Fruit fly (Drosophila melanogaster) whole organism, embryonic: ENCODE data around the gene Sps2.
A peak's percentile ranks its signal among the peaks of the same experiment; 100 is the strongest.

Source experiments
- Bdp1 ChIP-seq: fragments of 200-800 bp; sonication (Bioruptor generic); optimal IDR thresholded peaks from 3 replicates; lab custom pipeline; 2016; ENCODE audit warnings: missing biosample characterization, missing genetic modification characterization
- CG11696 ChIP-seq: fragments of 200-800 bp; sonication (Bioruptor generic); IDR thresholded peaks from 2 replicates; pipeline ENCODE4 v1.3.6; 2022; ENCODE audit warnings: missing biosample characterization, missing genetic modification characterization
- CG13123 ChIP-seq: fragments of 200-800 bp; sonication (Bioruptor generic); optimal IDR thresholded peaks from 2 replicates; lab custom pipeline; 2016; ENCODE audit warnings: missing biosample characterization, missing genetic modification characterization
- CG15696 ChIP-seq: fragments of 200-800 bp; sonication (Bioruptor generic); optimal IDR thresholded peaks from 2 replicates; lab custom pipeline; 2019; ENCODE audit warnings: missing biosample characterization, mild to moderate bottlenecking, missing genetic modification characterization, moderate library complexity
- CG16863 ChIP-seq: fragments of 200-800 bp; sonication (Bioruptor generic); optimal IDR thresholded peaks from 3 replicates; lab custom pipeline; 2016; ENCODE audit warnings: missing biosample characterization, missing genetic modification characterization
- CG17328 ChIP-seq: fragments of 200-800 bp; sonication (Bioruptor generic); IDR thresholded peaks from 2 replicates; pipeline ENCODE4 v1.3.6; 2022; ENCODE audit warnings: missing biosample characterization, missing genetic modification characterization
- CG17568 ChIP-seq: fragments of 200-800 bp; sonication (Bioruptor generic); optimal IDR thresholded peaks from 2 replicates; lab custom pipeline; 2018; ENCODE audit warnings: missing biosample characterization, mild to moderate bottlenecking, missing genetic modification characterization, moderate library complexity
- CG18011 ChIP-seq: fragments of 200-800 bp; sonication (Bioruptor generic); optimal IDR thresholded peaks from 2 replicates; lab custom pipeline; 2017; ENCODE audit warnings: missing biosample characterization, missing genetic modification characterization, mild to moderate bottlenecking, moderate library complexity, missing genotype
- CG18262 ChIP-seq: fragments of 200-800 bp; optimal IDR thresholded peaks from 3 replicates; lab custom pipeline; 2019; ENCODE audit warnings: missing biosample characterization, mild to moderate bottlenecking, missing genetic modification characterization, moderate library complexity
- CG18764 ChIP-seq: fragments of 200-800 bp; sonication (Bioruptor generic); optimal IDR thresholded peaks from 3 replicates; lab custom pipeline; 2016; ENCODE audit warnings: missing biosample characterization, missing genetic modification characterization
- CG2202 ChIP-seq: fragments of 200-800 bp; sonication (Bioruptor generic); optimal IDR thresholded peaks from 2 replicates; lab custom pipeline; 2018; ENCODE audit warnings: missing biosample characterization, mild to moderate bottlenecking, missing genetic modification characterization
- CG30403 ChIP-seq: fragments of 200-800 bp; sonication (Bioruptor generic); optimal IDR thresholded peaks from 3 replicates; lab custom pipeline; 2016; ENCODE audit warnings: missing biosample characterization, missing genetic modification characterization
- CG33213 ChIP-seq: fragments of 200-800 bp; sonication (Bioruptor generic); optimal IDR thresholded peaks from 3 replicates; lab custom pipeline; 2016; ENCODE audit warnings: missing biosample characterization, missing genetic modification characterization
- CG34224 ChIP-seq: fragments of 200-800 bp; sonication (Bioruptor generic); IDR thresholded peaks from 3 replicates; pipeline ENCODE4 v1.3.6; 2022; ENCODE audit warnings: missing biosample characterization, missing genetic modification characterization; ENCODE audit not compliant: partially characterized antibody
- CG5245 ChIP-seq: fragments of 200-800 bp; sonication (Bioruptor generic); optimal IDR thresholded peaks from 3 replicates; lab custom pipeline; 2016; ENCODE audit warnings: missing biosample characterization, missing genetic modification characterization
- CG8944 ChIP-seq: fragments of 200-800 bp; sonication (Bioruptor generic); optimal IDR thresholded peaks from 3 replicates; lab custom pipeline; 2016; ENCODE audit warnings: missing biosample characterization, missing genetic modification characterization
- CkIIα-i1 ChIP-seq: fragments of 200-800 bp; sonication (Bioruptor generic); IDR thresholded peaks from 2 replicates; pipeline ENCODE4 v1.3.6; 2022; ENCODE audit warnings: missing biosample characterization, missing genetic modification characterization
- CrebB ChIP-seq: fragments of 200-800 bp; sonication (Bioruptor generic); optimal IDR thresholded peaks from 3 replicates; lab custom pipeline; 2018; ENCODE audit warnings: missing biosample characterization, mild to moderate bottlenecking, missing genetic modification characterization
- D19B ChIP-seq: fragments of 200-800 bp; sonication (Bioruptor generic); optimal IDR thresholded peaks from 2 replicates; lab custom pipeline; 2017; ENCODE audit warnings: missing biosample characterization, mild to moderate bottlenecking, missing genetic modification characterization
- E2f1 ChIP-seq: fragments of 200-800 bp; sonication (Bioruptor generic); IDR thresholded peaks from 2 replicates; pipeline ENCODE4 v1.3.6; 2022; ENCODE audit warnings: missing biosample characterization, missing genetic modification characterization
- Hr39 ChIP-seq: fragments of >200 bp; optimal IDR thresholded peaks from 2 replicates; lab custom pipeline; 2017
- NC2β ChIP-seq: fragments of 200-800 bp; sonication (Bioruptor generic); optimal IDR thresholded peaks from 2 replicates; lab custom pipeline; 2016; ENCODE audit warnings: missing biosample characterization, missing genetic modification characterization
- Neu2 ChIP-seq: fragments of 200-800 bp; sonication (Bioruptor generic); optimal IDR thresholded peaks from 3 replicates; lab custom pipeline; 2016; ENCODE audit warnings: missing biosample characterization, missing genetic modification characterization, borderline replicate concordance
- Nf-YB ChIP-seq: fragments of 200-800 bp; sonication (Bioruptor generic); optimal IDR thresholded peaks from 3 replicates; lab custom pipeline; 2019; ENCODE audit warnings: missing biosample characterization, mild to moderate bottlenecking, missing genetic modification characterization, moderate library complexity
- Ptx1 ChIP-seq: fragments of 200-800 bp; sonication (Bioruptor generic); IDR thresholded peaks from 2 replicates; pipeline ENCODE4 v1.3.6; 2022; ENCODE audit warnings: missing biosample characterization, missing genetic modification characterization
- Scr ChIP-seq: fragments of 200-800 bp; sonication (Bioruptor generic); IDR thresholded peaks from 2 replicates; pipeline ENCODE4 v1.3.6; 2022; ENCODE audit warnings: missing biosample characterization, missing genetic modification characterization; ENCODE audit not compliant: partially characterized antibody
- Side ChIP-seq: fragments of 200-800 bp; sonication (Bioruptor generic); optimal IDR thresholded peaks from 2 replicates; lab custom pipeline; 2016; ENCODE audit warnings: missing biosample characterization, missing genetic modification characterization
- Sox102F ChIP-seq: fragments of 200-800 bp; sonication (Bioruptor generic); optimal IDR thresholded peaks from 2 replicates; lab custom pipeline; 2018; ENCODE audit warnings: missing biosample characterization, mild to moderate bottlenecking, missing genetic modification characterization, moderate library complexity
- Xbp1 ChIP-seq: fragments of 200-800 bp; sonication (Bioruptor generic); optimal IDR thresholded peaks from 3 replicates; lab custom pipeline; 2016; ENCODE audit warnings: missing biosample characterization, mild to moderate bottlenecking, missing genetic modification characterization
- ash1 ChIP-seq: fragments of 200-800 bp; sonication (Bioruptor generic); optimal IDR thresholded peaks from 2 replicates; lab custom pipeline; 2018; ENCODE audit warnings: missing biosample characterization, mild to moderate bottlenecking, missing genetic modification characterization
- ato ChIP-seq: fragments of 200-800 bp; sonication (Bioruptor generic); IDR thresholded peaks from 2 replicates; pipeline ENCODE4 v1.3.6; 2022; ENCODE audit warnings: missing biosample characterization, missing genetic modification characterization; ENCODE audit not compliant: partially characterized antibody
- crol ChIP-seq: fragments of 200-800 bp; sonication (Bioruptor generic); IDR thresholded peaks from 2 replicates; pipeline ENCODE4 v1.3.6; 2022; ENCODE audit warnings: missing biosample characterization, missing genetic modification characterization
- dimm ChIP-seq: fragments of 200-800 bp; sonication (Bioruptor generic); IDR thresholded peaks from 2 replicates; pipeline ENCODE4 v1.3.6; 2022; ENCODE audit warnings: missing biosample characterization, missing genetic modification characterization
- dmrt11E ChIP-seq: fragments of 200-800 bp; sonication (Bioruptor generic); optimal IDR thresholded peaks from 3 replicates; lab custom pipeline; 2018; ENCODE audit warnings: missing biosample characterization, mild to moderate bottlenecking, missing genetic modification characterization, moderate library complexity
- fd96Cb ChIP-seq: fragments of 200-800 bp; sonication (Bioruptor generic); optimal IDR thresholded peaks from 2 replicates; lab custom pipeline; 2018; ENCODE audit warnings: missing biosample characterization, mild to moderate bottlenecking, missing genetic modification characterization, moderate library complexity
- fru ChIP-seq: fragments of >200 bp; optimal IDR thresholded peaks from 2 replicates; lab custom pipeline; 2017
- gro ChIP-seq: fragments of 200-800 bp; sonication (Bioruptor generic); optimal IDR thresholded peaks from 2 replicates; lab custom pipeline; 2016; ENCODE audit warnings: missing biosample characterization, missing genetic modification characterization
- inv ChIP-seq: fragments of 200-800 bp; sonication (Bioruptor generic); IDR thresholded peaks from 2 replicates; pipeline ENCODE4 v1.3.6; 2022; ENCODE audit warnings: missing biosample characterization, missing genetic modification characterization; ENCODE audit not compliant: partially characterized antibody
- lilli ChIP-seq: fragments of 200-800 bp; sonication (Bioruptor generic); optimal IDR thresholded peaks from 3 replicates; lab custom pipeline; 2016; ENCODE audit warnings: missing biosample characterization, missing genetic modification characterization
- mld ChIP-seq: fragments of 200-800 bp; sonication (Bioruptor generic); IDR thresholded peaks from 3 replicates; pipeline ENCODE4 v1.3.6; 2022; ENCODE audit warnings: missing biosample characterization, missing genetic modification characterization; ENCODE audit not compliant: partially characterized antibody
- nerfin-1 ChIP-seq: fragments of 200-800 bp; sonication (Bioruptor generic); optimal IDR thresholded peaks from 3 replicates; lab custom pipeline; 2019; ENCODE audit warnings: missing biosample characterization, mild to moderate bottlenecking, missing genetic modification characterization, moderate library complexity
- nerfin-2 ChIP-seq: fragments of 200-800 bp; sonication (Bioruptor generic); IDR thresholded peaks from 2 replicates; pipeline ENCODE4 v1.3.6; 2022; ENCODE audit warnings: missing biosample characterization, missing genetic modification characterization; ENCODE audit not compliant: partially characterized antibody
- p53 ChIP-seq: fragments of 200-800 bp; sonication (Bioruptor generic); optimal IDR thresholded peaks from 2 replicates; lab custom pipeline; 2016; ENCODE audit warnings: missing biosample characterization, missing genetic modification characterization
- run ChIP-seq: fragments of 200-800 bp; sonication (Bioruptor generic); optimal IDR thresholded peaks from 3 replicates; lab custom pipeline; 2018; ENCODE audit warnings: missing biosample characterization, mild to moderate bottlenecking, missing genetic modification characterization
- slp2 ChIP-seq: fragments of 200-800 bp; sonication (Bioruptor generic); optimal IDR thresholded peaks from 2 replicates; lab custom pipeline; 2016; ENCODE audit warnings: missing biosample characterization, missing genetic modification characterization
- ssp ChIP-seq: fragments of 200-800 bp; sonication (Bioruptor generic); IDR thresholded peaks from 2 replicates; pipeline ENCODE4 v1.3.6; 2022; ENCODE audit warnings: missing biosample characterization, missing genetic modification characterization
- tin ChIP-seq: fragments of 200-800 bp; sonication (Bioruptor generic); optimal IDR thresholded peaks from 3 replicates; lab custom pipeline; 2016; ENCODE audit warnings: missing biosample characterization, missing genetic modification characterization
- tio ChIP-seq: fragments of 200-800 bp; sonication (Bioruptor generic); optimal IDR thresholded peaks from 2 replicates; lab custom pipeline; 2017; ENCODE audit warnings: missing biosample characterization, missing genetic modification characterization, inconsistent platforms
- tll ChIP-seq, 2 experiments: fragments of 200-800 bp in 1 of 2; fragments of >200 bp in 1 of 2; sonication (Bioruptor generic) in 1 of 2; optimal IDR thresholded peaks; 2 replicates each; lab custom pipeline; 2017 to 2019; ENCODE audit warnings: missing biosample characterization in 2 of 2, missing genetic modification characterization in 2 of 2, mild to moderate bottlenecking in 1 of 2, moderate library complexity in 1 of 2
- ttk ChIP-seq: fragments of 200-800 bp; sonication (Bioruptor generic); IDR thresholded peaks from 2 replicates; pipeline ENCODE4 v2.1.2; 2022; ENCODE audit warnings: missing biosample characterization, missing genetic modification characterization
- wdn ChIP-seq: fragments of 200-800 bp; sonication (Bioruptor generic); IDR thresholded peaks from 2 replicates; pipeline ENCODE4 v1.3.6; 2022; ENCODE audit warnings: missing biosample characterization, missing genetic modification characterization

Gene Sps2

dm6 chr2L:10356508-10356907 is 14.1 kb downstream of the Sps2 start, which contains the start of the genes CtsL4 and ClpP (continued):
- TF ChIP-seq Sox102F (GFP tag; lab: Kevin White, UChicago) (no peak), crol (GFP tag; lab: Robert Waterston, UW) (no peak), Hr39 (lab: Kevin White, UChicago) (no peak), CkIIα-i1 (no peak), CG34224 (GFP tag; lab: Robert Waterston, UW) (no peak), inv (GFP tag; lab: Robert Waterston, UW) (no peak), Ptx1 (GFP tag; lab: Robert Waterston, UW) (peak; percentile 60), Scr (GFP tag; lab: Robert Waterston, UW) (0 out of 2 replicates have a peak, but pooled peaks have one; percentile 23), CG2202 (tag; lab: Kevin White, UChicago) (no peak), CG15696 (tag; lab: Kevin White, UChicago) (peak; percentile 25), ash1 (GFP tag; lab: Kevin White, UChicago) (no peak), CG8944 (GFP tag; lab: Kevin White, UChicago) (peak; percentile 20), slp2 (no peak), CG16863 (GFP tag; lab: Kevin White, UChicago) (no peak), E2f1 (GFP tag; lab: Robert Waterston, UW) (no peak), CrebB (tag; lab: Kevin White, UChicago) (no peak), tll (GFP tag; optimal IDR thresholded peaks at IDR 0.05; lab: Kevin White, UChicago) (no peak), Nf-YB (GFP tag; lab: Kevin White, UChicago) (peak; percentile 51), Bdp1 (GFP tag; lab: Kevin White, UChicago) (no peak), gro (GFP tag; lab: Kevin White, UChicago) (no peak), ato (no peak), CG17328 (GFP tag; lab: Robert Waterston, UW) (0 out of 2 replicates have a peak, but pooled peaks have one; percentile 27), CG5245 (GFP tag; lab: Kevin White, UChicago) (peak; percentile 5), wdn (no peak), fru (lab: Kevin White, UChicago) (no peak), ttk (no peak), NC2β (GFP tag; lab: Kevin White, UChicago) (no peak), tin (peak; percentile 46), mld (GFP tag; lab: Robert Waterston, UW) (no peak), p53 (GFP tag; lab: Kevin White, UChicago) (no peak), run (no peak), CG30403 (GFP tag; lab: Kevin White, UChicago) (peak; percentile 46), D19B (GFP tag; lab: Kevin White, UChicago) (peak; percentile 81)

dm6 chr2L:10362408-10363067 is 20.1 kb downstream of the Sps2 start, which contains the start of the genes Cand1 and pim:
Gene Cand1, minus strand, starts transcription at chr2L:10362707.
Gene pim, plus strand, starts transcription at chr2L:10362989.
- TF ChIP-seq Side (GFP tag; lab: Kevin White, UChicago) (no peak), CG18262 (tag; lab: Kevin White, UChicago) (peak; percentile 23), fd96Cb (no peak), ssp (GFP tag; lab: Robert Waterston, UW) (peak; percentile 29; the same call in 1 of the 2 replicates), dmrt11E (tag; lab: Kevin White, UChicago) (peak; percentile 36), Xbp1 (GFP tag; lab: Kevin White, UChicago) (peak; percentile 10), Neu2 (GFP tag; lab: Kevin White, UChicago) (no peak), nerfin-2 (no peak), CG17568 (GFP tag; lab: Kevin White, UChicago) (no peak), CG18011 (GFP tag; lab: Kevin White, UChicago) (no peak), CG18764 (GFP tag; lab: Kevin White, UChicago) (no peak), inv (GFP tag; lab: Robert Waterston, UW) (peak; percentile 55), dimm (GFP tag; lab: Robert Waterston, UW) (no peak), CG33213 (no peak), CG11696 (GFP tag; lab: Robert Waterston, UW) (no peak), nerfin-1 (peak; percentile 26), CG13123 (no peak), lilli (no peak), tio (GFP tag; lab: Kevin White, UChicago) (no peak)
